Worm (Caenorhabditis elegans): ENCODE data around the gene Y75B8A.18.

Gene Y75B8A.18

ce11 chrIII:12230195-12230594 is 4.2 kb upstream of the Y75B8A.18 start:
- TF ChIP-seq hlh-1 (tag; optimal IDR thresholded peaks at IDR 0.05) (no peak), M03D4.4 (tag; optimal IDR thresholded peaks at IDR 0.05) (no peak), mls-2 (tag; optimal IDR thresholded peaks at IDR 0.05) (no peak), ham-2 (GFP tag; optimal IDR thresholded peaks at IDR 0.05) (no peak), nhr-2 (tag; optimal IDR thresholded peaks at IDR 0.05) (no peak)

DNA sequence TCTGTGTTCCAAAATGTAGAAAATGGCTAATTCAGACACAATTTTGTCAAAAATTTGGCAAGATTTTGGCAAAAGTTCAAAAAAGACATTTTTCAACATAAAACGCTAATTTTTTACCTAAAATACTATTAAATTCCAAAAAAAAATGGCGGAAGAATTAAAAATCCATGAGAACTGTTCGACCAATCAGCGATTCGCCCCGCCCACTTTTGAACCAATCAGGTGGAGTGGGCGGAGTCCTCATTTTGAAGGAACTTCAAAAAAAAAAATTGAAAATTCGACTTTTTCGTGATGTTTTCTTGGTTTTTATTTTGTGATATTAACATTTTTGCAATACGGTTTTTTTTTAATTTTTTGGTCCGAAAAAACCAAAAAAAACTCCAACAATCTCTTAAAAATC is 1.9 kb upstream of the Y75B8A.18 start:
- TF ChIP-seq nhr-28 (tag; optimal IDR thresholded peaks at IDR 0.05) (no peak), unc-62 (GFP tag; optimal IDR thresholded peaks at IDR 0.05) (no peak), nhr-12 (tag; optimal IDR thresholded peaks at IDR 0.05) (no peak), drap-1 (GFP tag; optimal IDR thresholded peaks at IDR 0.05) (no peak), sptf-1 (tag; optimal IDR thresholded peaks at IDR 0.05) (no peak), cnd-1 (tag; optimal IDR thresholded peaks at IDR 0.05) (no peak), ztf-11 (tag; optimal IDR thresholded peaks at IDR 0.05) (no peak), sem-2 (GFP tag; optimal IDR thresholded peaks at IDR 0.05) (no peak), flh-1 (GFP tag; optimal IDR thresholded peaks at IDR 0.05) (no peak), mep-1 (tag; optimal IDR thresholded peaks at IDR 0.05) (no peak)

- TF ChIP-seq mep-1 (tag; optimal IDR thresholded peaks at IDR 0.05): no peak
- no peak for TF ChIP-seq nhr-76 (tag; optimal IDR thresholded peaks at IDR 0.05)
- TF ChIP-seq cnd-1 (tag; optimal IDR thresholded peaks at IDR 0.05): no peak
- TF ChIP-seq elt-3 (tag; optimal IDR thresholded peaks at IDR 0.05): no peak
- TF ChIP-seq nhr-12 (tag; optimal IDR thresholded peaks at IDR 0.05): no peak
- TF ChIP-seq nhr-28 (tag; optimal IDR thresholded peaks at IDR 0.05): no peak
- TF ChIP-seq blmp-1 (tag; optimal IDR thresholded peaks at IDR 0.05): no peak
- TF ChIP-seq nhr-237 (tag; optimal IDR thresholded peaks at IDR 0.05): no peak
- no peak for TF ChIP-seq elt-1 (tag; optimal IDR thresholded peaks at IDR 0.05; ENCODE audit: borderline replicate concordance, insufficient read depth)
- TF ChIP-seq mls-2 (tag; optimal IDR thresholded peaks at IDR 0.05): no peak
- TF ChIP-seq ztf-11 (tag; optimal IDR thresholded peaks at IDR 0.05): no peak
- TF ChIP-seq tbx-8 (GFP tag; optimal IDR thresholded peaks at IDR 0.05): no peak
- no peak for TF ChIP-seq lsy-2 (tag; optimal IDR thresholded peaks at IDR 0.05)
- no peak for TF ChIP-seq mab-5 (tag; optimal IDR thresholded peaks at IDR 0.05)
- no peak for TF ChIP-seq snpc-4 (tag; optimal IDR thresholded peaks at IDR 0.05)
- TF ChIP-seq lin-32 (GFP tag; optimal IDR thresholded peaks at IDR 0.05): no peak
- no peak for TF ChIP-seq pha-4 (tag; optimal IDR thresholded peaks at IDR 0.05)
- TF ChIP-seq unc-62 (GFP tag; optimal IDR thresholded peaks at IDR 0.05): no peak
- TF ChIP-seq lin-13 (tag; optimal IDR thresholded peaks at IDR 0.05): no peak
Measured at ce11 chrIII:12225234-12225633, 796 bp downstream of the Y75B8A.18 start, which contains the start of gene gmn-1. gmn-1 (minus strand) TSS chrIII:12225331.

ce11 chrIII:12223208-12223607 is 2.8 kb downstream of the Y75B8A.18 start:
- TF ChIP-seq cnd-1 (tag; optimal IDR thresholded peaks at IDR 0.05): no peak
- no peak for TF ChIP-seq lsy-2 (tag; optimal IDR thresholded peaks at IDR 0.05)
- no peak for TF ChIP-seq drap-1 (GFP tag; optimal IDR thresholded peaks at IDR 0.05)
- no peak for TF ChIP-seq unc-120 (tag; optimal IDR thresholded peaks at IDR 0.05; ENCODE audit: poor library complexity, severe bottlenecking)
- TF ChIP-seq hlh-1 (tag; optimal IDR thresholded peaks at IDR 0.05): no peak
- TF ChIP-seq zip-8 (tag; optimal IDR thresholded peaks at IDR 0.05): no peak
- no peak for TF ChIP-seq elt-3 (tag; optimal IDR thresholded peaks at IDR 0.05)
- TF ChIP-seq nhr-76 (tag; optimal IDR thresholded peaks at IDR 0.05): no peak

DNA sequence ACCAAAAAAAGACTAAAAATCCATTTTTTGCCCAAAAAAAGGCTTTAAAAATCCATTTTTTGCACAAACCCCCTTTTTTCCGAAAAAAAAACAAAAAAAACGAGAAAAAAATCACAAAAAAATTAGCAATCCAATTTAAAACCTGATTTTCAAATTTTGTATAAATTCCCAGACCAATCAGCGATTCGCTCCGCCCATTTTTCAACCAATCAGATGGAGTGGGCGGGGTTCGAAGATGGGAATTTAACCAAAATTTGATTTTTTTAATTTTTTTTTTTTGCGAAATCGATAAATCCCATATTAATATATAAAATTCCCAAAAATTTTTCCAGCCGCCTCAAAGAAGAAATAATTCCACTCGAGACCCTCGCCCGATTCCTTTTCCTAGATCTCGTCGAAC is 4.6 kb downstream of the Y75B8A.18 start:
- TF ChIP-seq unc-39 (tag; optimal IDR thresholded peaks at IDR 0.05) (no peak), sem-2 (GFP tag; optimal IDR thresholded peaks at IDR 0.05) (no peak), blmp-1 (tag; optimal IDR thresholded peaks at IDR 0.05) (no peak), ceh-39 (tag; optimal IDR thresholded peaks at IDR 0.05) (no peak), nhr-28 (tag; optimal IDR thresholded peaks at IDR 0.05) (no peak), nhr-2 (tag; optimal IDR thresholded peaks at IDR 0.05) (no peak), unc-62 (GFP tag; optimal IDR thresholded peaks at IDR 0.05) (no peak), lin-32 (GFP tag; optimal IDR thresholded peaks at IDR 0.05) (no peak), pha-4 (tag; optimal IDR thresholded peaks at IDR 0.05) (no peak), mep-1 (tag; optimal IDR thresholded peaks at IDR 0.05) (no peak), mls-2 (tag; optimal IDR thresholded peaks at IDR 0.05) (no peak), ceh-43 (GFP tag; optimal IDR thresholded peaks at IDR 0.05) (no peak), ceh-83 (GFP tag; optimal IDR thresholded peaks at IDR 0.05) (no peak), ham-2 (GFP tag; optimal IDR thresholded peaks at IDR 0.05) (no peak)

Data from whole organism, mixed stage, embryonic.